Worm (Caenorhabditis elegans) whole organism, young adult: ENCODE results near the gene gldi-7.

ENCODE experiments used
- D2030.7 ChIP-seq: fragments of 200-800 bp; sonication (Bioruptor generic); IDR thresholded peaks from 2 replicates; pipeline ENCODE4 v1.3.6; 2022; ENCODE audit warnings: missing genetic modification reagents, missing genetic modification characterization, missing compliant biosample characterization
- F23B12.7 ChIP-seq: sonication (generic microtip); optimal IDR thresholded peaks from 2 replicates; lab custom pipeline; 2017; ENCODE audit warnings: missing genetic modification characterization, mild to moderate bottlenecking, missing compliant biosample characterization, antibody characterized with exemption, moderate library complexity; ENCODE audit not compliant: insufficient read depth
- F33H1.4 ChIP-seq: fragments of 200-800 bp; sonication (Bioruptor generic); IDR thresholded peaks from 2 replicates; pipeline ENCODE4 v1.3.6; 2022; ENCODE audit warnings: missing genetic modification reagents, missing genetic modification characterization, missing compliant biosample characterization
- F39B2.1 ChIP-seq: fragments of 200-800 bp; sonication (Bioruptor generic); IDR thresholded peaks from 2 replicates; pipeline ENCODE4 v1.3.6; 2022; ENCODE audit warnings: missing genetic modification reagents, missing genetic modification characterization, missing compliant biosample characterization
- F49E8.2 ChIP-seq: sonication (generic microtip); optimal IDR thresholded peaks from 3 replicates; lab custom pipeline; 2017; ENCODE audit warnings: missing genetic modification characterization, mild to moderate bottlenecking, missing compliant biosample characterization, antibody characterized with exemption, moderate library complexity; ENCODE audit not compliant: insufficient read depth
- F57A8.1 ChIP-seq: fragments of 200-800 bp; sonication (Bioruptor generic); optimal IDR thresholded peaks from 2 replicates; lab custom pipeline; 2018; ENCODE audit warnings: mild to moderate bottlenecking, missing genetic modification characterization, moderate library complexity, missing compliant biosample characterization
- F57C9.4 ChIP-seq: sonication (generic microtip); optimal IDR thresholded peaks from 2 replicates; lab custom pipeline; 2017; ENCODE audit warnings: mild to moderate bottlenecking, missing genetic modification characterization, missing compliant biosample characterization
- Y53F4B.3 ChIP-seq: fragments of 200-800 bp; sonication (Bioruptor generic); IDR thresholded peaks from 2 replicates; pipeline ENCODE4 v1.3.6; 2022; ENCODE audit warnings: missing genetic modification reagents, missing genetic modification characterization, missing compliant biosample characterization
- Y53G8AR.9 ChIP-seq: fragments of 200-800 bp; sonication (Bioruptor generic); conservative IDR thresholded peaks from 2 replicates; pipeline ENCODE4 v1.3.6; 2022; ENCODE audit warnings: missing genetic modification reagents, missing genetic modification characterization, missing compliant biosample characterization
- Y67H2A.10 ChIP-seq: fragments of 200-800 bp; sonication (Bioruptor generic); conservative IDR thresholded peaks from 2 replicates; pipeline ENCODE4 v1.3.6; 2022; ENCODE audit warnings: missing genetic modification reagents, missing genetic modification characterization, missing compliant biosample characterization
- Y95B8A.8 ChIP-seq: fragments of 200-800 bp; sonication (Bioruptor generic); IDR thresholded peaks from 2 replicates; pipeline ENCODE4 v1.3.6; 2022; ENCODE audit warnings: missing genetic modification reagents, missing genetic modification characterization, missing compliant biosample characterization
- ZK185.1 ChIP-seq: sonication (generic microtip); optimal IDR thresholded peaks from 2 replicates; lab custom pipeline; 2016; ENCODE audit warnings: mild to moderate bottlenecking, missing genetic modification characterization, missing compliant biosample characterization; ENCODE audit not compliant: poor library complexity, severe bottlenecking
- akir-1 ChIP-seq: fragments of 200-800 bp; sonication (Bioruptor generic); optimal IDR thresholded peaks from 2 replicates; lab custom pipeline; 2018; ENCODE audit warnings: mild to moderate bottlenecking, missing genetic modification characterization, moderate library complexity, missing compliant biosample characterization
- ama-1 ChIP-seq, 3 experiments: fragments of 150-350 bp in 1 of 3; sonication (generic microtip) in 2 of 3; optimal IDR thresholded peaks; 2 replicates each; lab custom pipeline; 2014 to 2018; ENCODE audit warnings: missing biosample characterization in 2 of 3, missing genetic modification characterization in 2 of 3, missing genetic modification reagents in 2 of 3
- atf-7 ChIP-seq: sonication (generic microtip); optimal IDR thresholded peaks from 2 replicates; lab custom pipeline; 2017; ENCODE audit warnings: mild to moderate bottlenecking, missing genetic modification characterization, missing compliant biosample characterization
- attf-6 ChIP-seq: fragments of 200-800 bp; sonication (Bioruptor generic); IDR thresholded peaks from 2 replicates; pipeline ENCODE4 v1.3.6; 2022; ENCODE audit warnings: missing genetic modification reagents, missing genetic modification characterization, missing compliant biosample characterization
- cebp-1 ChIP-seq, 2 experiments: fragments of 200-800 bp in 1 of 2; sonication (Bioruptor generic) in 1 of 2; sonication (generic microtip) in 1 of 2; IDR thresholded peaks in 1 of 2; optimal IDR thresholded peaks in 1 of 2; 2 replicates each; pipeline versions ENCODE4 v1.3.6 to Lab custom; 2017 to 2022; ENCODE audit warnings: missing compliant biosample characterization in 2 of 2, missing genetic modification characterization in 2 of 2, mild to moderate bottlenecking in 1 of 2, missing genetic modification reagents in 1 of 2, moderate library complexity in 1 of 2
- ceh-58 ChIP-seq: fragments of 200-800 bp; sonication (Bioruptor generic); IDR thresholded peaks from 2 replicates; pipeline ENCODE4 v1.3.6; 2022; ENCODE audit warnings: missing genetic modification characterization, missing compliant biosample characterization
- dpl-1 ChIP-seq: fragments of 150-350 bp; optimal IDR thresholded peaks from 2 replicates; lab custom pipeline; 2014; ENCODE audit warnings: missing biosample characterization, missing genetic modification reagents, missing genetic modification characterization
- egl-44 ChIP-seq: fragments of 200-800 bp; sonication (Bioruptor generic); IDR thresholded peaks from 2 replicates; pipeline ENCODE4 v1.3.6; 2022; ENCODE audit warnings: missing genetic modification reagents, missing genetic modification characterization, missing compliant biosample characterization
- ets-4 ChIP-seq: fragments of 200-800 bp; sonication (Bioruptor generic); optimal IDR thresholded peaks from 2 replicates; lab custom pipeline; 2018; ENCODE audit warnings: mild to moderate bottlenecking, missing genetic modification characterization, missing compliant biosample characterization
- fkh-3 ChIP-seq: sonication (generic microtip); optimal IDR thresholded peaks from 2 replicates; lab custom pipeline; 2016; ENCODE audit warnings: mild to moderate bottlenecking, missing genetic modification characterization, missing compliant biosample characterization
- him-1 ChIP-seq: sonication (generic microtip); optimal IDR thresholded peaks from 2 replicates; lab custom pipeline; 2016; ENCODE audit warnings: missing genotype, missing genetic modification reagents, missing genetic modification characterization, missing compliant biosample characterization
- hlh-26 ChIP-seq: fragments of 200-800 bp; sonication (Bioruptor generic); conservative IDR thresholded peaks from 2 replicates; pipeline ENCODE4 v1.3.6; 2022; ENCODE audit warnings: missing genetic modification reagents, missing genetic modification characterization, missing compliant biosample characterization
- hrde-1 ChIP-seq: sonication (generic microtip); optimal IDR thresholded peaks from 2 replicates; lab custom pipeline; 2016; ENCODE audit warnings: missing genetic modification characterization, mild to moderate bottlenecking, missing compliant biosample characterization, moderate library complexity, missing genotype, missing genetic modification reagents, borderline replicate concordance
- hsf-1 ChIP-seq: fragments of 200-800 bp; sonication (Bioruptor generic); IDR thresholded peaks from 2 replicates; pipeline ENCODE4 v1.3.6; 2022; ENCODE audit warnings: missing genetic modification reagents, missing genetic modification characterization, missing compliant biosample characterization
- lin-35 ChIP-seq, 3 experiments: fragments of 150-350 bp in 2 of 3; sonication (generic microtip) in 1 of 3; optimal IDR thresholded peaks; 2 replicates each; lab custom pipeline; 2014 to 2018; ENCODE audit warnings: missing biosample characterization in 3 of 3, missing genetic modification characterization in 3 of 3, missing genetic modification reagents in 3 of 3
- lsy-27 ChIP-seq: sonication (generic microtip); optimal IDR thresholded peaks from 2 replicates; lab custom pipeline; 2017; ENCODE audit warnings: missing genetic modification characterization, mild to moderate bottlenecking, missing compliant biosample characterization, antibody characterized with exemption, missing genotype, borderline replicate concordance; ENCODE audit not compliant: insufficient read depth
- mcd-1 ChIP-seq: fragments of 200-800 bp; sonication (Bioruptor generic); IDR thresholded peaks from 2 replicates; pipeline ENCODE4 v1.3.6; 2022; ENCODE audit warnings: missing genetic modification reagents, missing genetic modification characterization, missing compliant biosample characterization
- mes-4 ChIP-seq: sonication (generic microtip); optimal IDR thresholded peaks from 2 replicates; lab custom pipeline; 2016; ENCODE audit warnings: missing genotype, missing genetic modification characterization, missing compliant biosample characterization
- nfya-1 ChIP-seq: sonication (generic microtip); optimal IDR thresholded peaks from 2 replicates; lab custom pipeline; 2017; ENCODE audit warnings: antibody characterized with exemption, missing compliant biosample characterization, missing genetic modification characterization, borderline replicate concordance; ENCODE audit not compliant: insufficient read depth
- nhr-80 ChIP-seq: sonication (generic microtip); optimal IDR thresholded peaks from 2 replicates; lab custom pipeline; 2016; ENCODE audit warnings: missing genetic modification characterization, missing compliant biosample characterization
- nhr-90 ChIP-seq: sonication (generic microtip); optimal IDR thresholded peaks from 2 replicates; lab custom pipeline; 2016; ENCODE audit warnings: missing genotype, mild to moderate bottlenecking, missing genetic modification characterization, missing compliant biosample characterization
- pbrm-1 ChIP-seq: fragments of 200-800 bp; sonication (Bioruptor generic); IDR thresholded peaks from 2 replicates; pipeline ENCODE4 v1.3.6; 2022; ENCODE audit warnings: missing genetic modification reagents, missing genetic modification characterization, missing compliant biosample characterization
- pha-4 ChIP-seq: fragments of 150-350 bp; sonication (generic microtip); optimal IDR thresholded peaks from 2 replicates; lab custom pipeline; 2014; ENCODE audit warnings: missing biosample characterization, missing genetic modification reagents, missing genetic modification characterization
- rec-8 ChIP-seq, 2 experiments: sonication (generic microtip); optimal IDR thresholded peaks; 2 replicates each; lab custom pipeline; 2016; ENCODE audit warnings: mild to moderate bottlenecking in 2 of 2, missing genetic modification characterization in 2 of 2, missing genetic modification reagents in 2 of 2, missing genotype in 2 of 2, missing biosample characterization in 1 of 2, missing compliant biosample characterization in 1 of 2, moderate library complexity in 1 of 2
- rpc-1 ChIP-seq, 2 experiments: fragments of 150-350 bp in 1 of 2; sonication (generic microtip) in 1 of 2; optimal IDR thresholded peaks; 2 replicates each; lab custom pipeline; 2014 to 2018; ENCODE audit warnings: missing biosample characterization in 1 of 2, missing genetic modification characterization in 1 of 2, missing genetic modification reagents in 1 of 2, missing genotype in 1 of 2
- sdz-38 ChIP-seq: sonication (generic microtip); optimal IDR thresholded peaks from 2 replicates; lab custom pipeline; 2016; ENCODE audit warnings: missing genotype, missing genetic modification characterization, missing compliant biosample characterization
- sea-2 ChIP-seq: fragments of 200-800 bp; sonication (Bioruptor generic); IDR thresholded peaks from 2 replicates; pipeline ENCODE4 v1.3.6; 2022; ENCODE audit warnings: missing genetic modification characterization, missing compliant biosample characterization
- snpc-1.3 ChIP-seq: sonication (generic microtip); optimal IDR thresholded peaks from 2 replicates; lab custom pipeline; 2017; ENCODE audit warnings: missing genetic modification characterization, mild to moderate bottlenecking, missing compliant biosample characterization, antibody characterized with exemption, moderate library complexity, missing genotype, missing genetic modification reagents; ENCODE audit not compliant: insufficient read depth
- sptf-2 ChIP-seq: fragments of 200-800 bp; sonication (Bioruptor generic); optimal IDR thresholded peaks from 2 replicates; lab custom pipeline; 2018; ENCODE audit warnings: mild to moderate bottlenecking, missing genetic modification characterization, missing compliant biosample characterization
- tbx-9 ChIP-seq: sonication (generic microtip); optimal IDR thresholded peaks from 2 replicates; lab custom pipeline; 2016; ENCODE audit warnings: borderline replicate concordance, missing genetic modification characterization, inconsistent platforms, missing compliant biosample characterization
- tlf-1 ChIP-seq: fragments of 200-800 bp; sonication (Bioruptor generic); optimal IDR thresholded peaks from 2 replicates; lab custom pipeline; 2018; ENCODE audit warnings: mild to moderate bottlenecking, missing genetic modification characterization, missing compliant biosample characterization
- unc-62 ChIP-seq: fragments of 150-350 bp; optimal IDR thresholded peaks from 2 replicates; lab custom pipeline; 2014; ENCODE audit warnings: missing biosample characterization, missing genetic modification reagents, missing genetic modification characterization
- ztf-25 ChIP-seq: fragments of 200-800 bp; sonication (Bioruptor generic); IDR thresholded peaks from 2 replicates; pipeline ENCODE4 v1.3.6; 2022; ENCODE audit warnings: missing genetic modification reagents, missing genetic modification characterization, missing compliant biosample characterization

The gldi-7 gene

DNA sequence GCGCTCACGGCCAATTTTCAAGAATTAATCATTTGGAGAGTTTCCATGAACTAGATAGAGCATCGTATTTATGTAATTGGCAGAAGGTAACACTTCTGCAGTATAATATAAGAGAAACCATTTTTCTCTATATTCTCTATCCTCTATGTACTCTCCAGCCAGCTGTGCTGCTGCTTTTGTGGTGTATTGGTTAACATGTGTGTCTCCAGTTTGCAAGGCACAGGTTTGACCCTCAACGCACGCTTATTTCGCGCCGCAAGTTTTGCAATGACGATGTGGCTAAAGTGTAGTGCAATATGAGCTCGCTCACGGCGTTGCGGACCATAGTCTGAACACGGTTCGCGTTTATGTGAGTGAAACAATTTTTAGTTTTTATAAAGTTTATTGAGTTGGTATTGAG, 16.0 kb upstream of the gldi-7 start (continued):
- TF ChIP-seq atf-7 (tag; lab: Kevin White, UChicago) (peak; percentile 84), Y53F4B.3 (GFP tag; lab: Robert Waterston, UW) (no peak), nhr-90 (tag; lab: Kevin White, UChicago) (peak; percentile 93), tlf-1 (GFP tag; lab: Kevin White, UChicago) (peak; percentile 79), pha-4 (tag; lab: Kevin White, UChicago) (no peak), ama-1 (optimal IDR thresholded peaks at IDR 0.05; lab: Kevin White, UChicago) (no peak), ama-1 (GFP tag; optimal IDR thresholded peaks at IDR 0.05; lab: Kevin White, UChicago) (peak in 1 of 2 experiments; percentile 60), F57A8.1 (GFP tag; lab: Kevin White, UChicago) (peak; percentile 98), hlh-26 (GFP tag; lab: Robert Waterston, UW) (no peak), lin-35 (GFP tag; optimal IDR thresholded peaks at IDR 0.05; lab: Kevin White, UChicago) (no peak), him-1 (peak; percentile 82), sea-2 (GFP tag; lab: Robert Waterston, UW) (no peak), rpc-1 (optimal IDR thresholded peaks at IDR 0.05; lab: Kevin White, UChicago) (peak; percentile 87), rpc-1 (tag; optimal IDR thresholded peaks at IDR 0.05; lab: Kevin White, UChicago) (peak; percentile 91), sptf-2 (peak; percentile 97), mes-4 (tag; lab: Kevin White, UChicago) (peak; percentile 89), hrde-1 (tag; lab: Kevin White, UChicago) (peak; percentile 72), sdz-38 (tag; lab: Kevin White, UChicago) (no peak), nhr-80 (tag; lab: Kevin White, UChicago) (peak; percentile 64), F33H1.4 (peak; percentile 36; the same call in 1 of the 2 replicates), nfya-1 (tag; lab: Kevin White, UChicago) (no peak), egl-44 (GFP tag; lab: Robert Waterston, UW) (peak; percentile 84), ets-4 (GFP tag; lab: Kevin White, UChicago) (peak; percentile 93), F39B2.1 (GFP tag; lab: Robert Waterston, UW) (no peak), fkh-3 (tag; lab: Kevin White, UChicago) (peak; percentile 94), lsy-27 (tag; lab: Kevin White, UChicago) (peak; percentile 23), Y53G8AR.9 (GFP tag; lab: Robert Waterston, UW) (peak; percentile 90), cebp-1 (GFP tag; IDR thresholded peaks at IDR 0.05; lab: Robert Waterston, UW) (peak; percentile 58; the same call in 1 of the 2 replicates), cebp-1 (tag; optimal IDR thresholded peaks at IDR 0.05; lab: Kevin White, UChicago) (no peak), F49E8.2 (no peak), hsf-1 (GFP tag; lab: Robert Waterston, UW) (peak; percentile 67; the same call in 1 of the 2 replicates), unc-62 (GFP tag; lab: Kevin White, UChicago) (no peak), mcd-1 (GFP tag; lab: Robert Waterston, UW) (peak; percentile 72; the same call in 1 of the 2 replicates), Y95B8A.8 (no peak), F57C9.4 (peak; percentile 69), Y67H2A.10 (GFP tag; lab: Robert Waterston, UW) (no peak), tbx-9 (tag; lab: Kevin White, UChicago) (peak; percentile 21), F23B12.7 (tag; lab: Kevin White, UChicago) (peak; percentile 88), attf-6 (no peak), ceh-58 (GFP tag; lab: Robert Waterston, UW) (peak; percentile 94; the same call in 1 of the 2 replicates), snpc-1.3 (tag; lab: Kevin White, UChicago) (no peak), akir-1 (GFP tag; lab: Kevin White, UChicago) (no peak), dpl-1 (GFP tag; lab: Kevin White, UChicago) (peak; percentile 29), rec-8 (tag; optimal IDR thresholded peaks at IDR 0.05; lab: Kevin White, UChicago) (peak; percentile 48 to 93), D2030.7 (GFP tag; lab: Robert Waterston, UW) (peak; percentile 42; the same call in 1 of the 2 replicates), ztf-25 (peak; percentile 71; the same call in 1 of the 2 replicates), ZK185.1 (tag; lab: Kevin White, UChicago) (peak; percentile 88), pbrm-1 (GFP tag; lab: Robert Waterston, UW) (no peak; the same call in 1 of the 2 replicates)
